Worm (Caenorhabditis elegans) whole organism, late embryonic: ENCODE measurements around the gene M176.5.
"Not testable (repeated sequence)": the region's sequence is repeated elsewhere in the genome, so short reads cannot be mapped to it uniquely, and the experiment has no call there.

ENCODE experiments used
- F13H6.1 ChIP-seq: sonication (generic microtip); optimal IDR thresholded peaks from 2 replicates; lab custom pipeline; 2016; ENCODE audit warnings: missing genetic modification characterization, missing compliant biosample characterization
- ama-1 ChIP-seq: fragments of 150-350 bp; optimal IDR thresholded peaks from 2 replicates; lab custom pipeline; 2014
- ceh-2 ChIP-seq: sonication (generic microtip); optimal IDR thresholded peaks from 2 replicates; lab custom pipeline; 2016; ENCODE audit warnings: missing genotype, missing genetic modification characterization, missing compliant biosample characterization
- hlh-15 ChIP-seq: sonication (generic microtip); optimal IDR thresholded peaks from 2 replicates; lab custom pipeline; 2016; ENCODE audit warnings: missing genetic modification characterization, missing compliant biosample characterization
- lin-11 ChIP-seq: fragments of 200-800 bp; sonication (Bioruptor generic); optimal IDR thresholded peaks from 2 replicates; lab custom pipeline; 2018; ENCODE audit warnings: mild to moderate bottlenecking, missing genetic modification characterization, missing compliant biosample characterization
- nfya-1 ChIP-seq: sonication (generic microtip); optimal IDR thresholded peaks from 2 replicates; lab custom pipeline; 2017; ENCODE audit warnings: missing genetic modification characterization, mild to moderate bottlenecking, missing compliant biosample characterization, antibody characterized with exemption, moderate library complexity
- nhr-11 ChIP-seq: fragments of 150-350 bp; optimal IDR thresholded peaks from 2 replicates; lab custom pipeline; 2014; ENCODE audit warnings: missing biosample characterization, missing genetic modification characterization
- pag-3 ChIP-seq: sonication (generic microtip); optimal IDR thresholded peaks from 2 replicates; lab custom pipeline; 2016; ENCODE audit warnings: missing compliant biosample characterization, missing genetic modification characterization, borderline replicate concordance
- sox-4 ChIP-seq: sonication (generic microtip); optimal IDR thresholded peaks from 2 replicates; lab custom pipeline; 2017; ENCODE audit warnings: mild to moderate bottlenecking, missing genetic modification characterization, inconsistent platforms, missing compliant biosample characterization

DNA sequence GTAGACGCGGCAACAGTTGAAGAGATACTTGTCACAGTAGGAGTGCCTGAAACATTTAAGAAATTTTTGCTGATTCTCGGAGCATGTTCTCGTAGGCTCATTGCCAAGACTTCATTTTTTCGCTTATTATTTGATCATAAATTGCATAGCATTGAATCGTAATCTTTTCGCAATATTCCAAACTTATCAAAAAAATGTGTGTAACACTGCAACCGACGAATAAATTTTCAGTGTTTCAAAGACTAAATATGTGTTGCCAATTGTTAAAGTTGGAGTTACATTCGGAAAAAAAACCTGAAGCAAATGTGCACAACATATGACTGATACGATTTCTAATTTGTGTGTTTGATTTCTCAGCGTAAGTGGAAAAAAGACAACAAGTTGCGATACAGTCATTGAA, 31.9 kb upstream of the M176.5 start, which contains the start of gene R09D1.14:
- TF ChIP-seq sox-4 (tag; lab: Kevin White, UChicago); ceh-2 (tag; lab: Kevin White, UChicago); nhr-11 (tag; lab: Kevin White, UChicago); pag-3 (tag; lab: Kevin White, UChicago); hlh-15 (tag; lab: Kevin White, UChicago); lin-11 (tag; lab: Kevin White, UChicago); F13H6.1 (tag; lab: Kevin White, UChicago); nfya-1 (tag; lab: Kevin White, UChicago); ama-1 (lab: Kevin White, UChicago): not testable (repeated sequence)
